Fruit fly (Drosophila melanogaster) whole organism, wandering third instar larva: ENCODE results near the gene CG4367.
A peak's percentile ranks its signal among the peaks of the same experiment; 100 is the strongest.

Source experiments
- Abd-B ChIP-seq: fragments of >200 bp; optimal IDR thresholded peaks from 2 replicates; lab custom pipeline; 2017; ENCODE audit warnings: missing biosample characterization, missing genetic modification characterization
- HLH106 ChIP-seq: fragments of 200-800 bp; optimal IDR thresholded peaks from 3 replicates; lab custom pipeline; 2019; ENCODE audit warnings: missing biosample characterization, mild to moderate bottlenecking, missing genetic modification characterization, moderate library complexity
- Hr78 ChIP-seq: fragments of >200 bp; optimal IDR thresholded peaks from 2 replicates; lab custom pipeline; 2017; ENCODE audit warnings: missing biosample characterization, missing genetic modification characterization
- N ChIP-seq: fragments of >200 bp; optimal IDR thresholded peaks from 2 replicates; lab custom pipeline; 2018; ENCODE audit warnings: missing biosample characterization, missing external identifiers, missing genetic modification characterization
- OdsH ChIP-seq: fragments of 200-800 bp; sonication (Bioruptor generic); optimal IDR thresholded peaks from 2 replicates; lab custom pipeline; 2016; ENCODE audit warnings: missing biosample characterization, mild to moderate bottlenecking, missing genetic modification characterization
- Rel ChIP-seq, 2 experiments: fragments of 200-800 bp; sonication (Bioruptor generic) in 1 of 2; optimal IDR thresholded peaks; 2 replicates in 1 of 2; 3 replicates in 1 of 2; lab custom pipeline; 2016 to 2019; ENCODE audit warnings: mild to moderate bottlenecking in 2 of 2, missing biosample characterization in 2 of 2, missing genetic modification characterization in 2 of 2, moderate library complexity in 1 of 2
- br ChIP-seq: fragments of 200-800 bp; sonication (Bioruptor generic); optimal IDR thresholded peaks from 2 replicates; lab custom pipeline; 2016; ENCODE audit warnings: missing biosample characterization, missing genetic modification characterization
- dmrt93B ChIP-seq: fragments of 200-800 bp; sonication (Bioruptor generic); optimal IDR thresholded peaks from 2 replicates; lab custom pipeline; 2018; ENCODE audit warnings: missing biosample characterization, mild to moderate bottlenecking, missing genetic modification characterization
- foxo ChIP-seq, 2 experiments: fragments of 200-800 bp; sonication (Bioruptor generic); optimal IDR thresholded peaks; 2 replicates in 1 of 2; 3 replicates in 1 of 2; lab custom pipeline; 2016 to 2017; ENCODE audit warnings: missing biosample characterization in 2 of 2, missing genetic modification characterization in 2 of 2
- h ChIP-seq: fragments of 200-800 bp; sonication (Bioruptor generic); optimal IDR thresholded peaks from 3 replicates; lab custom pipeline; 2016; ENCODE audit warnings: missing biosample characterization, mild to moderate bottlenecking, missing genetic modification characterization
- lola ChIP-seq: fragments of >200 bp; optimal IDR thresholded peaks from 2 replicates; lab custom pipeline; 2017; ENCODE audit warnings: missing biosample characterization, missing genetic modification characterization
- psq ChIP-seq: fragments of 200-800 bp; sonication (Bioruptor generic); optimal IDR thresholded peaks from 3 replicates; lab custom pipeline; 2017; ENCODE audit warnings: missing biosample characterization, mild to moderate bottlenecking, missing genetic modification characterization, moderate library complexity
- rgr ChIP-seq: fragments of 200-800 bp; sonication (Bioruptor generic); optimal IDR thresholded peaks from 3 replicates; lab custom pipeline; 2016; ENCODE audit warnings: missing biosample characterization, mild to moderate bottlenecking, missing genetic modification characterization
- sage ChIP-seq: fragments of 200-800 bp; sonication (Bioruptor generic); optimal IDR thresholded peaks from 2 replicates; lab custom pipeline; 2016; ENCODE audit warnings: missing biosample characterization, mild to moderate bottlenecking, missing genetic modification characterization
- tai ChIP-seq: sonication (Bioruptor generic); optimal IDR thresholded peaks from 2 replicates; lab custom pipeline; 2016; ENCODE audit warnings: missing biosample characterization, missing genetic modification characterization
- woc ChIP-seq: sonication (Bioruptor generic); optimal IDR thresholded peaks from 2 replicates; lab custom pipeline; 2016; ENCODE audit warnings: missing biosample characterization, mild to moderate bottlenecking, missing genetic modification characterization

CG4367 gene

dm6 chr3R:20256278-20256979, 48.3 kb downstream of the CG4367 start:
- TF ChIP-seq rgr (GFP tag; lab: Kevin White, UChicago), result peak; percentile 4
- no peak for TF ChIP-seq Hr78 (GFP tag; lab: Kevin White, UChicago)
- TF ChIP-seq Rel (GFP tag; optimal IDR thresholded peaks at IDR 0.05; lab: Kevin White, UChicago), result no peak
- no peak for TF ChIP-seq Rel (tag; optimal IDR thresholded peaks at IDR 0.05; lab: Kevin White, UChicago)
- TF ChIP-seq Abd-B (GFP tag; lab: Kevin White, UChicago), result no peak
- no peak for TF ChIP-seq br (GFP tag; lab: Kevin White, UChicago)
- peak; percentile 29 for TF ChIP-seq psq (GFP tag; lab: Kevin White, UChicago)
- no peak for TF ChIP-seq h (GFP tag; lab: Kevin White, UChicago)

- TF ChIP-seq foxo (GFP tag; optimal IDR thresholded peaks at IDR 0.05; lab: Kevin White, UChicago) (no peak), woc (no peak), OdsH (GFP tag; lab: Kevin White, UChicago) (no peak), sage (no peak), HLH106 (tag; lab: Kevin White, UChicago) (no peak), N (GFP tag; lab: Kevin White, UChicago) (no peak), lola (no peak), tai (GFP tag; lab: Kevin White, UChicago) (peak; percentile 13), dmrt93B (no peak)
Measured at dm6 chr3R:20254231-20255126, 50.3 kb downstream of the CG4367 start.
